Worm (Caenorhabditis elegans) whole organism, young adult: ENCODE data around the gene zim-3.
"Not testable (repeated sequence)": the region's sequence is repeated elsewhere in the genome, so short reads cannot be mapped to it uniquely, and the experiment has no call there.

Experiments used
- F10E7.11 ChIP-seq: sonication (generic microtip); optimal IDR thresholded peaks from 2 replicates; lab custom pipeline; 2017; ENCODE audit warnings: mild to moderate bottlenecking, missing genetic modification characterization, moderate library complexity, missing compliant biosample characterization
- Y53G8AR.9 ChIP-seq: fragments of 200-800 bp; sonication (Bioruptor generic); conservative IDR thresholded peaks from 2 replicates; pipeline ENCODE4 v1.3.6; 2022; ENCODE audit warnings: missing genetic modification reagents, missing genetic modification characterization, missing compliant biosample characterization
- attf-5 ChIP-seq: fragments of 200-800 bp; sonication (Bioruptor generic); optimal IDR thresholded peaks from 2 replicates; lab custom pipeline; 2018; ENCODE audit warnings: mild to moderate bottlenecking, missing genetic modification characterization, missing compliant biosample characterization
- dpff-1 ChIP-seq: sonication (generic microtip); optimal IDR thresholded peaks from 2 replicates; lab custom pipeline; 2017; ENCODE audit warnings: mild to moderate bottlenecking, missing genetic modification characterization, missing compliant biosample characterization
- egrh-3 ChIP-seq: fragments of 200-800 bp; sonication (Bioruptor generic); IDR thresholded peaks from 2 replicates; pipeline ENCODE4 v1.3.6; 2022; ENCODE audit warnings: missing genetic modification reagents, missing genetic modification characterization, missing compliant biosample characterization
- hmg-20 ChIP-seq: fragments of 200-800 bp; sonication (Bioruptor generic); IDR thresholded peaks from 2 replicates; pipeline ENCODE4 v1.3.6; 2022; ENCODE audit warnings: missing genetic modification reagents, missing genetic modification characterization, missing compliant biosample characterization
- madf-10 ChIP-seq: sonication (generic microtip); optimal IDR thresholded peaks from 2 replicates; lab custom pipeline; 2016; ENCODE audit warnings: mild to moderate bottlenecking, missing genetic modification characterization, missing compliant biosample characterization
- pha-4 ChIP-seq: fragments of 150-350 bp; sonication (generic microtip); optimal IDR thresholded peaks from 2 replicates; lab custom pipeline; 2014; ENCODE audit warnings: missing biosample characterization, missing genetic modification reagents, missing genetic modification characterization
- snpc-4 ChIP-seq, 5 experiments: fragments of 150-350 bp in 1 of 5; sonication (generic microtip) in 4 of 5; optimal IDR thresholded peaks; 2 replicates each; lab custom pipeline; 2014 to 2018; ENCODE audit warnings: missing genetic modification characterization in 5 of 5, missing biosample characterization in 3 of 5, antibody characterized with exemption in 2 of 5, mild to moderate bottlenecking in 2 of 5, missing compliant biosample characterization in 2 of 5, missing genotype in 2 of 5, moderate library complexity in 2 of 5, missing genetic modification reagents in 1 of 5
- sptf-2 ChIP-seq: fragments of 200-800 bp; sonication (Bioruptor generic); optimal IDR thresholded peaks from 2 replicates; lab custom pipeline; 2018; ENCODE audit warnings: mild to moderate bottlenecking, missing genetic modification characterization, missing compliant biosample characterization
- unc-62 ChIP-seq: fragments of 150-350 bp; optimal IDR thresholded peaks from 2 replicates; lab custom pipeline; 2014; ENCODE audit warnings: missing biosample characterization, missing genetic modification reagents, missing genetic modification characterization
- ztf-22 ChIP-seq: fragments of 200-800 bp; sonication (Bioruptor generic); optimal IDR thresholded peaks from 2 replicates; lab custom pipeline; 2018; ENCODE audit warnings: mild to moderate bottlenecking, missing genetic modification characterization, moderate library complexity, missing compliant biosample characterization
- ztf-3 ChIP-seq: fragments of 200-800 bp; sonication (Bioruptor generic); optimal IDR thresholded peaks from 2 replicates; lab custom pipeline; 2018; ENCODE audit warnings: mild to moderate bottlenecking, missing genetic modification characterization, missing compliant biosample characterization

DNA sequence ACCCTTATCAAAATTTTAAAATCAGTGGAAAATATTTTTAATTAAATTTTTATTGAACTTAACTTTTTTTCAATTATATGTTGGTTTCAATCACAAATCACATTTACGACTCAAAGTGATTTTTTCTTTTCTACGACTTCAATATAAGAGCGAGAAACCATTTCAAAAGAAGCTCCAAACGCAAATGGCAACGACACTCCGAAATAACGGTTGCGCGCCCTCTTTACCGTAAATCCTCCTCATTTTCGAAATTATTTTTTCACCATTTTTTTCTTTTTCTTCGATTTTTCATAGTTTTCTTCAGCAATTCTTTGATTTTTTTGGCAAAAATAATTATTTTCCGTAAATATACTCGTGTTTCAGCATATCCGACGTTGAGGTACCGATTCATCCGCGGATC, 5.5 kb upstream of the zim-3 start:
- not testable (repeated sequence) for TF ChIP-seq sptf-2 (GFP tag; lab: Kevin White, UChicago); pha-4 (tag; lab: Kevin White, UChicago); dpff-1 (tag; lab: Kevin White, UChicago); hmg-20 (GFP tag; lab: Robert Waterston, UW); egrh-3 (GFP tag; lab: Robert Waterston, UW); Y53G8AR.9 (GFP tag; lab: Robert Waterston, UW); madf-10 (tag; lab: Kevin White, UChicago); ztf-22 (GFP tag; lab: Kevin White, UChicago); snpc-4 (GFP tag; optimal IDR thresholded peaks at IDR 0.05; lab: Kevin White, UChicago); snpc-4 (tag; optimal IDR thresholded peaks at IDR 0.05; lab: Kevin White, UChicago); F10E7.11; attf-5 (GFP tag; lab: Kevin White, UChicago); unc-62 (GFP tag; lab: Kevin White, UChicago); ztf-3 (GFP tag; lab: Kevin White, UChicago)
